Worm (Caenorhabditis elegans): ENCODE measurements around the gene skn-1.

- TF ChIP-seq nhr-11 (tag; optimal IDR thresholded peaks at IDR 0.05) (no peak), tbx-2 (tag; optimal IDR thresholded peaks at IDR 0.05) (no peak), pax-1 (tag; optimal IDR thresholded peaks at IDR 0.05) (no peak), pqm-1 (tag; optimal IDR thresholded peaks at IDR 0.05) (no peak), K09A11.1 (tag; optimal IDR thresholded peaks at IDR 0.05; ENCODE audit: insufficient read depth) (no peak), dve-1 (tag; optimal IDR thresholded peaks at IDR 0.05) (no peak), F13H6.1 (tag; optimal IDR thresholded peaks at IDR 0.05) (no peak), sox-2 (GFP tag; IDR thresholded peaks at IDR 0.05) (no peak), ceh-2 (tag; optimal IDR thresholded peaks at IDR 0.05) (no peak), pag-3 (tag; optimal IDR thresholded peaks at IDR 0.05; ENCODE audit: borderline replicate concordance) (no peak), unc-42 (tag; optimal IDR thresholded peaks at IDR 0.05) (no peak), unc-55 (GFP tag; optimal IDR thresholded peaks at IDR 0.05) (no peak), nfya-1 (tag; optimal IDR thresholded peaks at IDR 0.05) (no peak), gmeb-2 (tag; optimal IDR thresholded peaks at IDR 0.05) (no peak)
Measured at ce11 chrIV:5664375-5665004, 4.3 kb upstream of the skn-1 start, which contains the start of gene bec-1.
